Fruit fly (Drosophila melanogaster): ENCODE measurements around the gene CG1105.

Gene CG1105

DNA sequence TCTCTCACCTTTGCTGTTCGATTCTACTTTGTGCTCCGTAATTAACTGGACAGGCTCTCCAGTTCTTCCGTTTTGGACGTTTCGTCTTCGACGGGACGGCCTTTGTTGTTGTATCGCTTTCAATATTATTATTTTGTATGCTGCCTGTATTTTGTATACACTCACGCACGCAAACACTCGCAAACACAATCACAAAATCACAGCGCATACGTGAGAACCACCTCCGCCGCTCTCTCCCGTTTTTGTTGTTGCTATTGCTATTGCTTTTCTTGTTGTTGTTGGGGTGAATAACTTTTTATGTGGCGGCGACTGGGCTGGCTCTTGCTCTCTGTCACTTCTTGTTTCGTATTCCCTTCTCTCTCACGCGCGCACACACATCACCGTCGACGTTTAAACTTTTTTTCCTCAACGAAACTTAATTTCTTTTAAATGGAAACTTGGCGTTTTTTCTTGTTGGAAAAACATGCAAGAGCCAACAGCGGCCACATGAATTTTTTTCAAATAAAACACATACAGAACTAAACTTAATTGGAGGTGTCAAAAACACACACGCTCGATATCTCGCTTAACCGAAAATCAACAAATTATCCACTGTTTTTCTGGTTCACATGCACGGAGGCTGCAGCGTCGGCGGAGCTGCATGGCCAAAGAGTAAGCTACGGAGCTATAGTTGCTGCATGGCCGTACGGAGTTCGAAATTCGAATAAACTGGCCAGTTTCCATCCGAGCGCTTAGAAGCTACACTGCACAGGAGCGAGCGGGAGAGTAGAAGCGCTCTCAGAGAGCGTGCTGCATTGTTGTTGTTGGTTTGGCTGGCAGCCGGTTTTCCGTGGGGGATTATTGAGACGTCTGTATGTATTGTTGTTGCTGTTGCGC is 41.0 kb upstream of the CG1105 start (continued):
- no peak for TF ChIP-seq lmd (GFP tag; IDR thresholded peaks at IDR 0.05)
- no peak for TF ChIP-seq CG34422 (GFP tag; IDR thresholded peaks at IDR 0.05)
- peak; percentile 3 for TF ChIP-seq grau (tag; optimal IDR thresholded peaks at IDR 0.05)
- TF ChIP-seq pb (GFP tag; optimal IDR thresholded peaks at IDR 0.05): no peak
- peak; percentile 36 for TF ChIP-seq gro (GFP tag; optimal IDR thresholded peaks at IDR 0.05)
- no peak for TF ChIP-seq Atf6 (GFP tag; IDR thresholded peaks at IDR 0.05)
- peak; percentile 3 for TF ChIP-seq CG11723 (GFP tag; optimal IDR thresholded peaks at IDR 0.05)
- peak; percentile 12 for TF ChIP-seq vfl (GFP tag; optimal IDR thresholded peaks at IDR 0.05)
- TF ChIP-seq CG6254 (GFP tag; optimal IDR thresholded peaks at IDR 0.05): peak; percentile 43
- no peak for TF ChIP-seq D (optimal IDR thresholded peaks at IDR 0.05)
- no peak for TF ChIP-seq D (GFP tag; optimal IDR thresholded peaks at IDR 0.05)
- TF ChIP-seq zfh2 (GFP tag; optimal IDR thresholded peaks at IDR 0.05): no peak
- peak in 1 of 2 experiments; percentile 48 for TF ChIP-seq insv (GFP tag; optimal IDR thresholded peaks at IDR 0.05)
- TF ChIP-seq CG8290 (GFP tag; optimal IDR thresholded peaks at IDR 0.05): no peak
- TF ChIP-seq CG8290 (tag; optimal IDR thresholded peaks at IDR 0.05): peak in 1 of 2 experiments; percentile 14
- peak; percentile 23 for TF ChIP-seq bab2 (GFP tag; optimal IDR thresholded peaks at IDR 0.05)
- TF ChIP-seq Lpt (GFP tag; optimal IDR thresholded peaks at IDR 0.05): no peak
- TF ChIP-seq CG13123 (GFP tag; optimal IDR thresholded peaks at IDR 0.05): no peak
- no peak for TF ChIP-seq Nf-YC (tag; optimal IDR thresholded peaks at IDR 0.05)
- TF ChIP-seq prd (optimal IDR thresholded peaks at IDR 0.05): no peak
- TF ChIP-seq prd (GFP tag; IDR thresholded peaks at IDR 0.05): no peak
- TF ChIP-seq CG12299 (tag; optimal IDR thresholded peaks at IDR 0.05): peak; percentile 49
- peak; percentile 45 for TF ChIP-seq Mes4 (GFP tag; optimal IDR thresholded peaks at IDR 0.05)
- no peak for TF ChIP-seq sim (GFP tag; IDR thresholded peaks at IDR 0.05)
- peak; percentile 80 for TF ChIP-seq sens (GFP tag)
- TF ChIP-seq yki (optimal IDR thresholded peaks at IDR 0.05): peak; percentile 96
- TF ChIP-seq abd-A (tag; optimal IDR thresholded peaks at IDR 0.05): peak; percentile 68
- no peak for TF ChIP-seq CG32767 (GFP tag; IDR thresholded peaks at IDR 0.05)
- TF ChIP-seq HLHmδ (GFP tag; optimal IDR thresholded peaks at IDR 0.05): peak; percentile 37
- TF ChIP-seq Med (GFP tag): peak; percentile 74
- TF ChIP-seq shn (GFP tag; optimal IDR thresholded peaks at IDR 0.05): peak; percentile 9
- TF ChIP-seq CG16813 (GFP tag; IDR thresholded peaks at IDR 0.05; ENCODE audit: partially characterized antibody): no peak
- peak; percentile 67 for TF ChIP-seq CG8924 (tag; optimal IDR thresholded peaks at IDR 0.05)
- peak; percentile 27 for TF ChIP-seq MTF-1 (GFP tag; optimal IDR thresholded peaks at IDR 0.05; ENCODE audit: borderline replicate concordance)
- TF ChIP-seq Dip2 (GFP tag; IDR thresholded peaks at IDR 0.05): no peak
- peak; percentile 26 for TF ChIP-seq CG7839 (tag; optimal IDR thresholded peaks at IDR 0.05)
- TF ChIP-seq sima (GFP tag; optimal IDR thresholded peaks at IDR 0.05): no peak
- TF ChIP-seq CG1647 (GFP tag; optimal IDR thresholded peaks at IDR 0.05): peak; percentile 19
- TF ChIP-seq cg (GFP tag; optimal IDR thresholded peaks at IDR 0.05): peak; percentile 78
- TF ChIP-seq mam (GFP tag; optimal IDR thresholded peaks at IDR 0.05): peak; percentile 12
- TF ChIP-seq ATbp (GFP tag; optimal IDR thresholded peaks at IDR 0.05): peak; percentile 45
- TF ChIP-seq TFAM (GFP tag; optimal IDR thresholded peaks at IDR 0.05): no peak
- TF ChIP-seq CG18262 (tag; optimal IDR thresholded peaks at IDR 0.05): peak; percentile 39
- peak in 1 of 2 experiments; percentile 35 for TF ChIP-seq Pdp1 (GFP tag; optimal IDR thresholded peaks at IDR 0.05)
- TF ChIP-seq nmo (GFP tag; optimal IDR thresholded peaks at IDR 0.05): peak; percentile 26
- TF ChIP-seq Hr78 (GFP tag; optimal IDR thresholded peaks at IDR 0.05): peak in 1 of 2 experiments; percentile 14
- TF ChIP-seq peb (GFP tag; IDR thresholded peaks at IDR 0.05): no peak
- no peak for TF ChIP-seq Antp (GFP tag; optimal IDR thresholded peaks at IDR 0.05)
- TF ChIP-seq CG7928 (GFP tag; optimal IDR thresholded peaks at IDR 0.05): no peak
- TF ChIP-seq tx (GFP tag; optimal IDR thresholded peaks at IDR 0.05): no peak
- peak; percentile 88 for TF ChIP-seq CG10274 (GFP tag; optimal IDR thresholded peaks at IDR 0.05)
